Fruit fly (Drosophila melanogaster) whole organism, embryonic: ENCODE measurements around the gene Ilp5.

ENCODE experiments used
- Ada2b ChIP-seq: fragments of 200-800 bp; sonication (Bioruptor generic); IDR thresholded peaks from 2 replicates; pipeline ENCODE4 v1.3.6; 2022; ENCODE audit warnings: missing biosample characterization, missing genetic modification characterization
- Adf1 ChIP-seq: fragments of 200-800 bp; sonication (Bioruptor generic); IDR thresholded peaks from 2 replicates; pipeline ENCODE4 v1.3.6; 2022; ENCODE audit warnings: missing biosample characterization, missing genetic modification characterization
- BEAF-32 ChIP-seq: fragments of 200-800 bp; sonication (Bioruptor generic); optimal IDR thresholded peaks from 3 replicates; lab custom pipeline; 2017; ENCODE audit warnings: missing biosample characterization, missing genetic modification characterization, mild to moderate bottlenecking, moderate library complexity, missing genetic modification reagents
- CG10959 ChIP-seq: fragments of 200-800 bp; sonication (Bioruptor generic); IDR thresholded peaks from 2 replicates; pipeline ENCODE4 v1.3.6; 2022; ENCODE audit warnings: missing biosample characterization, missing genetic modification characterization
- CG10979 ChIP-seq: fragments of 200-800 bp; sonication (Bioruptor generic); optimal IDR thresholded peaks from 2 replicates; lab custom pipeline; 2018; ENCODE audit warnings: missing biosample characterization, mild to moderate bottlenecking, missing genetic modification characterization, moderate library complexity
- CG13775 ChIP-seq: fragments of 200-800 bp; sonication (Bioruptor generic); optimal IDR thresholded peaks from 3 replicates; lab custom pipeline; 2017; ENCODE audit warnings: missing biosample characterization, mild to moderate bottlenecking, missing genetic modification characterization
- CG14965 ChIP-seq: fragments of 200-800 bp; sonication (Bioruptor generic); optimal IDR thresholded peaks from 2 replicates; lab custom pipeline; 2016; ENCODE audit warnings: missing biosample characterization, missing genetic modification characterization, borderline replicate concordance
- CG15011 ChIP-seq: fragments of 200-800 bp; sonication (Bioruptor generic); optimal IDR thresholded peaks from 3 replicates; lab custom pipeline; 2018; ENCODE audit warnings: missing biosample characterization, mild to moderate bottlenecking, missing genetic modification characterization
- CG15696 ChIP-seq: fragments of 200-800 bp; sonication (Bioruptor generic); optimal IDR thresholded peaks from 2 replicates; lab custom pipeline; 2019; ENCODE audit warnings: missing biosample characterization, mild to moderate bottlenecking, missing genetic modification characterization, moderate library complexity
- CG1647 ChIP-seq: fragments of 200-800 bp; sonication (Bioruptor generic); optimal IDR thresholded peaks from 3 replicates; lab custom pipeline; 2016; ENCODE audit warnings: missing biosample characterization, missing genetic modification characterization
- CG16815 ChIP-seq: fragments of 200-800 bp; sonication (Bioruptor generic); optimal IDR thresholded peaks from 3 replicates; lab custom pipeline; 2017; ENCODE audit warnings: missing biosample characterization, mild to moderate bottlenecking, missing genetic modification characterization
- CG33557 ChIP-seq: fragments of 200-800 bp; sonication (Bioruptor generic); optimal IDR thresholded peaks from 2 replicates; lab custom pipeline; 2019; ENCODE audit warnings: missing biosample characterization, mild to moderate bottlenecking, missing genetic modification characterization, moderate library complexity
- CG34376 ChIP-seq: fragments of 200-800 bp; sonication (Bioruptor generic); optimal IDR thresholded peaks from 2 replicates; lab custom pipeline; 2018; ENCODE audit warnings: missing biosample characterization, mild to moderate bottlenecking, missing genetic modification characterization
- CG5180 ChIP-seq: fragments of 200-800 bp; sonication (Bioruptor generic); optimal IDR thresholded peaks from 3 replicates; lab custom pipeline; 2017; ENCODE audit warnings: missing biosample characterization, missing genetic modification characterization, mild to moderate bottlenecking, moderate library complexity, missing genetic modification reagents
- CG7271 ChIP-seq: fragments of 200-800 bp; sonication (Bioruptor generic); optimal IDR thresholded peaks from 2 replicates; lab custom pipeline; 2018; ENCODE audit warnings: missing biosample characterization, mild to moderate bottlenecking, missing genetic modification characterization, moderate library complexity
- CG8944 ChIP-seq: fragments of 200-800 bp; sonication (Bioruptor generic); optimal IDR thresholded peaks from 3 replicates; lab custom pipeline; 2016; ENCODE audit warnings: missing biosample characterization, missing genetic modification characterization
- CG9876 ChIP-seq: fragments of 200-800 bp; sonication (Bioruptor generic); optimal IDR thresholded peaks from 2 replicates; lab custom pipeline; 2016; ENCODE audit warnings: missing biosample characterization, missing genetic modification characterization
- Camta ChIP-seq: fragments of 200-800 bp; sonication (Bioruptor generic); optimal IDR thresholded peaks from 2 replicates; lab custom pipeline; 2016; ENCODE audit warnings: missing biosample characterization, missing genetic modification characterization
- Dip2 ChIP-seq: fragments of 200-800 bp; sonication (Bioruptor generic); IDR thresholded peaks from 2 replicates; pipeline ENCODE4 v1.3.6; 2022; ENCODE audit warnings: missing biosample characterization, missing genetic modification characterization
- Dip3 ChIP-seq: fragments of 200-800 bp; sonication (Bioruptor generic); optimal IDR thresholded peaks from 3 replicates; lab custom pipeline; 2016; ENCODE audit warnings: missing biosample characterization, missing genetic modification characterization
- Gsc ChIP-seq: fragments of 200-800 bp; sonication (Bioruptor generic); IDR thresholded peaks from 2 replicates; pipeline ENCODE4 v1.3.6; 2022; ENCODE audit warnings: missing biosample characterization, missing genetic modification characterization
- HHEX ChIP-seq: fragments of 200-800 bp; sonication (Bioruptor generic); optimal IDR thresholded peaks from 3 replicates; lab custom pipeline; 2017; ENCODE audit warnings: missing biosample characterization, mild to moderate bottlenecking, missing genetic modification characterization, missing genetic modification reagents
- Lim3 ChIP-seq: fragments of 200-800 bp; sonication (Bioruptor generic); IDR thresholded peaks from 2 replicates; pipeline ENCODE4 v1.3.6; 2022; ENCODE audit warnings: missing biosample characterization, missing genetic modification characterization
- Myb ChIP-seq: fragments of 200-800 bp; sonication (Bioruptor generic); optimal IDR thresholded peaks from 2 replicates; lab custom pipeline; 2016; ENCODE audit warnings: missing biosample characterization, missing genetic modification characterization
- Opbp ChIP-seq: fragments of 200-800 bp; sonication (Bioruptor generic); IDR thresholded peaks from 3 replicates; pipeline ENCODE4 v1.3.6; 2022; ENCODE audit warnings: missing biosample characterization, missing genetic modification characterization; ENCODE audit not compliant: partially characterized antibody
- bcd ChIP-seq: fragments of 200-800 bp; sonication (Bioruptor generic); optimal IDR thresholded peaks from 2 replicates; lab custom pipeline; 2017; ENCODE audit warnings: missing biosample characterization, mild to moderate bottlenecking, missing genetic modification characterization
- ci ChIP-seq: fragments of 200-800 bp; sonication (Bioruptor generic); IDR thresholded peaks from 3 replicates; pipeline ENCODE4 v1.3.6; 2022; ENCODE audit warnings: missing biosample characterization, missing genetic modification characterization
- crc ChIP-seq: fragments of 200-800 bp; sonication (Bioruptor generic); optimal IDR thresholded peaks from 2 replicates; lab custom pipeline; 2016; ENCODE audit warnings: missing biosample characterization, missing genetic modification characterization
- crol ChIP-seq: fragments of 200-800 bp; sonication (Bioruptor generic); IDR thresholded peaks from 2 replicates; pipeline ENCODE4 v1.3.6; 2022; ENCODE audit warnings: missing biosample characterization, missing genetic modification characterization
- cwo ChIP-seq: fragments of 200-800 bp; sonication (Bioruptor generic); optimal IDR thresholded peaks from 3 replicates; lab custom pipeline; 2017; ENCODE audit warnings: missing biosample characterization, missing genetic modification characterization, mild to moderate bottlenecking, moderate library complexity, missing genetic modification reagents
- dati ChIP-seq: fragments of 200-800 bp; sonication (Bioruptor generic); IDR thresholded peaks from 2 replicates; pipeline ENCODE4 v1.3.6; 2022; ENCODE audit warnings: missing biosample characterization, missing genetic modification characterization
- eyg ChIP-seq: fragments of 200-800 bp; sonication (Bioruptor generic); optimal IDR thresholded peaks from 3 replicates; lab custom pipeline; 2016; ENCODE audit warnings: missing biosample characterization, missing genetic modification characterization
- ftz-f1 ChIP-seq: fragments of 200-800 bp; sonication (Bioruptor generic); optimal IDR thresholded peaks from 2 replicates; lab custom pipeline; 2016; ENCODE audit warnings: missing biosample characterization, missing genetic modification characterization
- fu2 ChIP-seq: fragments of 200-800 bp; sonication (Bioruptor generic); optimal IDR thresholded peaks from 2 replicates; lab custom pipeline; 2016; ENCODE audit warnings: missing biosample characterization, missing genetic modification characterization
- gem ChIP-seq: fragments of 200-800 bp; sonication (Bioruptor generic); optimal IDR thresholded peaks from 2 replicates; lab custom pipeline; 2019; ENCODE audit warnings: missing biosample characterization, mild to moderate bottlenecking, missing genetic modification characterization, moderate library complexity
- gfzf ChIP-seq: fragments of 200-800 bp; sonication (Bioruptor generic); optimal IDR thresholded peaks from 2 replicates; lab custom pipeline; 2016; ENCODE audit warnings: missing biosample characterization, mild to moderate bottlenecking, missing genetic modification characterization, moderate library complexity
- insv ChIP-seq, 2 experiments: fragments of 200-800 bp; sonication (Bioruptor generic); optimal IDR thresholded peaks; 3 replicates each; lab custom pipeline; 2016 to 2018; ENCODE audit warnings: missing biosample characterization in 2 of 2, missing genetic modification characterization in 2 of 2
- knrl ChIP-seq: fragments of 200-800 bp; sonication (Bioruptor generic); IDR thresholded peaks from 3 replicates; pipeline ENCODE4 v1.3.6; 2022; ENCODE audit warnings: missing biosample characterization, missing genetic modification characterization; ENCODE audit not compliant: partially characterized antibody
- lov ChIP-seq, 2 experiments: fragments of 200-800 bp in 1 of 2; fragments of >200 bp in 1 of 2; sonication (Bioruptor generic) in 1 of 2; IDR thresholded peaks in 1 of 2; optimal IDR thresholded peaks in 1 of 2; 2 replicates in 1 of 2; 3 replicates in 1 of 2; pipeline versions ENCODE4 v1.3.6 to Lab custom; 2017 to 2022; ENCODE audit warnings: missing biosample characterization in 1 of 2, missing genetic modification characterization in 1 of 2
- luna ChIP-seq: fragments of 200-800 bp; sonication (Bioruptor generic); optimal IDR thresholded peaks from 2 replicates; lab custom pipeline; 2016; ENCODE audit warnings: missing biosample characterization, missing genetic modification characterization
- nerfin-2 ChIP-seq: fragments of 200-800 bp; sonication (Bioruptor generic); IDR thresholded peaks from 2 replicates; pipeline ENCODE4 v1.3.6; 2022; ENCODE audit warnings: missing biosample characterization, missing genetic modification characterization; ENCODE audit not compliant: partially characterized antibody
- oc ChIP-seq: fragments of 200-800 bp; sonication (Bioruptor generic); optimal IDR thresholded peaks from 2 replicates; lab custom pipeline; 2018; ENCODE audit warnings: missing biosample characterization, mild to moderate bottlenecking, missing genetic modification characterization, moderate library complexity
- peb ChIP-seq: fragments of 200-800 bp; sonication (Bioruptor generic); IDR thresholded peaks from 2 replicates; pipeline ENCODE4 v1.3.6; 2022; ENCODE audit warnings: missing biosample characterization, missing genetic modification characterization
- pros ChIP-seq: fragments of 200-800 bp; sonication (Bioruptor generic); optimal IDR thresholded peaks from 3 replicates; lab custom pipeline; 2019; ENCODE audit warnings: missing biosample characterization, mild to moderate bottlenecking, missing genetic modification characterization, moderate library complexity
- sens-2 ChIP-seq: fragments of 200-800 bp; sonication (Bioruptor generic); IDR thresholded peaks from 2 replicates; pipeline ENCODE4 v1.3.6; 2022; ENCODE audit warnings: missing biosample characterization, missing genetic modification characterization
- tgo ChIP-seq: fragments of 200-800 bp; sonication (Bioruptor generic); IDR thresholded peaks from 3 replicates; pipeline ENCODE4 v1.3.6; 2022; ENCODE audit warnings: missing biosample characterization, missing genetic modification characterization
- unpg ChIP-seq: fragments of 200-800 bp; sonication (Bioruptor generic); optimal IDR thresholded peaks from 3 replicates; lab custom pipeline; 2018; ENCODE audit warnings: missing biosample characterization, mild to moderate bottlenecking, missing genetic modification characterization, moderate library complexity
- wdn ChIP-seq: fragments of 200-800 bp; sonication (Bioruptor generic); IDR thresholded peaks from 2 replicates; pipeline ENCODE4 v1.3.6; 2022; ENCODE audit warnings: missing biosample characterization, missing genetic modification characterization
- wor ChIP-seq: fragments of 200-800 bp; sonication (Bioruptor generic); IDR thresholded peaks from 2 replicates; pipeline ENCODE4 v1.3.6; 2022; ENCODE audit warnings: missing biosample characterization, missing genetic modification characterization
- zen2 ChIP-seq: fragments of 200-800 bp; sonication (Bioruptor generic); IDR thresholded peaks from 3 replicates; pipeline ENCODE4 v1.3.6; 2022; ENCODE audit warnings: missing biosample characterization, missing genetic modification characterization; ENCODE audit not compliant: partially characterized antibody

Ilp5 gene

DNA sequence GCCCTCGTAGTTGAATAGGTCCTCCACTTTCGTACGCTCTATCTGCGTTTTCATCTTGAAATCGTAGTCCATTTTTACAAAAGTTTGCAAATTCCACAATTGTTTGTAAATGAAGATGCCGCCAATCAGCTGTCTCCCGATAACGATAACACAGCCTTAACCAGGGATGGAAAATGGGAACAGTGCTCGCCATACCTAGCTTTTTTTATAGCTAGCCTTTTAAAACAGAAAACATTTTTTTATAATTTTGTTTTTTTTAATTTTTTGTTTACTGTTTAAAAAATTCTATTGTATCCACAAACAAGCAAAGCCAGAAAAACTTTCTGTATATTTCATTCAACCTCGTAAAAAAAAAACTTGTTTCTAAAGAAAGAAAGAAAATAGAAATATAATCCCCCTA, 14.8 kb upstream of the Ilp5 start, which contains the start of gene Cdk8 (continued):
- TF ChIP-seq gfzf (GFP tag; lab: Kevin White, UChicago): no peak
- TF ChIP-seq pros (GFP tag; lab: Kevin White, UChicago): no peak
- no peak for TF ChIP-seq Camta (GFP tag; lab: Kevin White, UChicago)
- no peak for TF ChIP-seq CG5180 (GFP tag; lab: Kevin White, UChicago)
- TF ChIP-seq oc (tag; lab: Kevin White, UChicago): no peak
- TF ChIP-seq CG15011 (GFP tag; lab: Kevin White, UChicago): no peak
- TF ChIP-seq CG1647 (GFP tag; lab: Kevin White, UChicago): no peak
- TF ChIP-seq CG33557 (GFP tag; lab: Kevin White, UChicago): no peak
- peak; percentile 28 for TF ChIP-seq CG10979
- no peak for TF ChIP-seq dati (GFP tag; lab: Robert Waterston, UW)
- TF ChIP-seq Opbp: no peak
- TF ChIP-seq CG14965 (GFP tag; lab: Kevin White, UChicago): no peak
- peak; percentile 3 for TF ChIP-seq fu2 (GFP tag; lab: Kevin White, UChicago)
- no peak for TF ChIP-seq lov (optimal IDR thresholded peaks at IDR 0.05; lab: Kevin White, UChicago)
- no peak for TF ChIP-seq lov (GFP tag; IDR thresholded peaks at IDR 0.05; lab: Robert Waterston, UW)
- no peak for TF ChIP-seq Myb (GFP tag; lab: Kevin White, UChicago)
- TF ChIP-seq zen2 (GFP tag; lab: Robert Waterston, UW): no peak
- peak; percentile 22; the same call in 1 of the 3 replicates for TF ChIP-seq tgo (GFP tag; lab: Robert Waterston, UW)
- no peak for TF ChIP-seq Lim3 (GFP tag; lab: Robert Waterston, UW)
- no peak; the same call in 1 of the 2 replicates for TF ChIP-seq Adf1 (GFP tag; lab: Robert Waterston, UW)
- no peak for TF ChIP-seq CG8944 (GFP tag; lab: Kevin White, UChicago)
- TF ChIP-seq CG7271 (tag; lab: Kevin White, UChicago): no peak
- TF ChIP-seq CG9876 (GFP tag; lab: Kevin White, UChicago): no peak
- no peak for TF ChIP-seq CG10959 (GFP tag; lab: Robert Waterston, UW)
- TF ChIP-seq ftz-f1 (GFP tag; lab: Kevin White, UChicago): no peak
- no peak for TF ChIP-seq Dip2
- no peak for TF ChIP-seq luna (GFP tag; lab: Kevin White, UChicago)
- no peak for TF ChIP-seq CG13775 (GFP tag; lab: Kevin White, UChicago)
- no peak for TF ChIP-seq peb (GFP tag; lab: Robert Waterston, UW)
- peak; percentile 18; the same call in 1 of the 2 replicates for TF ChIP-seq Ada2b (GFP tag; lab: Robert Waterston, UW)
- TF ChIP-seq wdn: 0 out of 2 replicates have a peak, but pooled peaks have one; percentile 19
- TF ChIP-seq HHEX (GFP tag; lab: Kevin White, UChicago): no peak
- TF ChIP-seq unpg (GFP tag; lab: Kevin White, UChicago): peak; percentile 38
- TF ChIP-seq ci (GFP tag; lab: Robert Waterston, UW): no peak; the same call in 2 of the 3 replicates
- TF ChIP-seq BEAF-32 (GFP tag; lab: Kevin White, UChicago): peak; percentile 18
- no peak for TF ChIP-seq nerfin-2 (GFP tag; lab: Robert Waterston, UW)
- TF ChIP-seq CG34376 (GFP tag; lab: Kevin White, UChicago): no peak
- TF ChIP-seq bcd (GFP tag; lab: Kevin White, UChicago): no peak
- TF ChIP-seq cwo (GFP tag; lab: Kevin White, UChicago): no peak
- no peak for TF ChIP-seq crc (GFP tag; lab: Kevin White, UChicago)
- TF ChIP-seq wor (GFP tag; lab: Robert Waterston, UW): no peak
- TF ChIP-seq CG16815 (GFP tag; lab: Kevin White, UChicago): no peak
- no peak for TF ChIP-seq eyg (GFP tag; lab: Kevin White, UChicago)
- TF ChIP-seq Gsc: no peak
- peak; percentile 13 for TF ChIP-seq CG15696
- TF ChIP-seq insv (GFP tag; optimal IDR thresholded peaks at IDR 0.05; lab: Kevin White, UChicago): no peak
- no peak for TF ChIP-seq Dip3 (GFP tag; lab: Kevin White, UChicago)
- TF ChIP-seq gem (tag; lab: Kevin White, UChicago): no peak
- TF ChIP-seq knrl (GFP tag; lab: Robert Waterston, UW): no peak; the same call in 2 of the 3 replicates
- no peak for TF ChIP-seq crol (GFP tag; lab: Robert Waterston, UW)
- no peak for TF ChIP-seq sens-2 (GFP tag; lab: Robert Waterston, UW)
